Worm (Caenorhabditis elegans): ENCODE results near the gene T28D6.7.

DNA sequence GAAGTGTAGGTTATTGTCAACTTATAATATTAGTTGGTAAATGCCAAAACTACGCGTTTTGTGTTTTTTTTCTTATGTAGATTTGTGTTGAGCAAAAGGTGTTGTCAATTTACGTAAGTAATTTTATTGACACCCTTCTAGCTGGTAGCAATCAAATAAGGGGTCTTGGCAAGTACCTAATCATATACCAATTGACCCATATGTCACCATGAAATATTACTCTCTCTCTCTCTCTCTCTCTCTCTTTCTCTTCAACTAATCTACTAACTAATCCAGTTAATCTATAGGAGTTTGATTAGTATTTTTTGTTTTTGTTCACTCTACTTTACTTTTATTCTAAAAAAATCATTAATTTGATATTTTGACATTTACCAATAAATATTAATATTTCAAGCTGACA is 13.1 kb upstream of the T28D6.7 start:
- TF ChIP-seq unc-39 (tag; optimal IDR thresholded peaks at IDR 0.05) (no peak), nhr-11 (tag; optimal IDR thresholded peaks at IDR 0.05) (no peak), arid-1 (GFP tag; conservative IDR thresholded peaks at IDR 0.05) (no peak), madf-5 (GFP tag; IDR thresholded peaks at IDR 0.05) (no peak), nhr-6 (tag; optimal IDR thresholded peaks at IDR 0.05) (no peak), Y48G9A.11 (GFP tag; IDR thresholded peaks at IDR 0.05) (no peak)
